Fruit fly (Drosophila melanogaster): ENCODE results near the gene CG3597.

Gene CG3597

DNA sequence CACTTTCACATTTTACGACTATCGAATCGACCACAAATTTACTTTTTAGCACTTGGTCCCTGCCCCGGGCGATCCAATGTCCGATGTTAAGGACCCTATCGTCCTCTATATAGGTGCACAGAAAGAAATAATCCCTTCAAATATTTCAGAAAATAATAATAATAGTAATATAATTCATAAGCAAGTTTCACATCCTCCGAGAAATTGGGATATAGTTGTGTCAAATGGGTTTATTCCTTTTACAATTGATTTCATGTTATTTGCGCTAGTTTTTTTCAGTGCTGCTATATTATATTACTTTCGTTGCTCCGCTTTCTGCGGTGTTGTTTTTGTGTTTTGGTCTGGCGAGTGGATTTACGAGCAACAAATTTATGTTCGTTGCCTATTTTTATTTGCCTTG is 22.8 kb downstream of the CG3597 start (continued):
- TF ChIP-seq CG32532 (GFP tag; IDR thresholded peaks at IDR 0.05) (peak; percentile 54; the same call in 1 of the 2 replicates), aop (GFP tag; IDR thresholded peaks at IDR 0.05) (no peak), lab (GFP tag; optimal IDR thresholded peaks at IDR 0.05) (peak; percentile 74), psq (GFP tag; optimal IDR thresholded peaks at IDR 0.05) (no peak), odd (GFP tag; optimal IDR thresholded peaks at IDR 0.05) (no peak), CG12659 (GFP tag; optimal IDR thresholded peaks at IDR 0.05) (peak; percentile 24), CG17361 (GFP tag; IDR thresholded peaks at IDR 0.05) (no peak), CG3847 (GFP tag; IDR thresholded peaks at IDR 0.05) (peak; percentile 53), tio (GFP tag; optimal IDR thresholded peaks at IDR 0.05) (peak; percentile 10), Deaf1 (tag; optimal IDR thresholded peaks at IDR 0.05) (peak; percentile 30), hkb (optimal IDR thresholded peaks at IDR 0.05) (no peak), hkb (GFP tag; IDR thresholded peaks at IDR 0.05) (0 out of 2 replicates have a peak, but pooled peaks have one; percentile 38), tgo (GFP tag; IDR thresholded peaks at IDR 0.05) (peak; percentile 41; the same call in 1 of the 3 replicates), H2.0 (GFP tag; IDR thresholded peaks at IDR 0.05) (0 out of 2 replicates have a peak, but pooled peaks have one; percentile 13), Hmr (GFP tag; optimal IDR thresholded peaks at IDR 0.05) (peak; percentile 66), zen (tag; optimal IDR thresholded peaks at IDR 0.05) (peak; percentile 32), HHEX (GFP tag; optimal IDR thresholded peaks at IDR 0.05) (peak; percentile 43), pan (optimal IDR thresholded peaks at IDR 0.05) (no peak), pan (GFP tag; optimal IDR thresholded peaks at IDR 0.05 in 1 of 2, IDR thresholded peaks at IDR 0.05 in 1 of 2) (peak in 1 of 2 experiments; percentile 48), lbe (GFP tag; optimal IDR thresholded peaks at IDR 0.05) (no peak), CG11695 (GFP tag; IDR thresholded peaks at IDR 0.05) (0 out of 3 replicates have a peak, but pooled peaks have one; percentile 41), HLH54F (GFP tag; optimal IDR thresholded peaks at IDR 0.05) (no peak), Ets97D (GFP tag; optimal IDR thresholded peaks at IDR 0.05) (no peak), CG4404 (GFP tag; IDR thresholded peaks at IDR 0.05) (peak; percentile 51), dmrt99B (tag; optimal IDR thresholded peaks at IDR 0.05) (peak; percentile 53), CG12071 (GFP tag; optimal IDR thresholded peaks at IDR 0.05) (peak; percentile 7), zf30C (GFP tag; optimal IDR thresholded peaks at IDR 0.05) (no peak), nmo (GFP tag; optimal IDR thresholded peaks at IDR 0.05) (peak; percentile 24), CG3726 (GFP tag; IDR thresholded peaks at IDR 0.05) (0 out of 3 replicates have a peak, but pooled peaks have one; percentile 47), Mrtf (GFP tag; IDR thresholded peaks at IDR 0.05) (no peak), CG10979 (tag; optimal IDR thresholded peaks at IDR 0.05) (no peak), E2f2 (GFP tag; IDR thresholded peaks at IDR 0.05) (peak; percentile 29; the same call in 1 of the 2 replicates), B-H2 (GFP tag; optimal IDR thresholded peaks at IDR 0.05) (peak; percentile 46), Oli (tag; optimal IDR thresholded peaks at IDR 0.05) (peak; percentile 12), sisA (GFP tag; IDR thresholded peaks at IDR 0.05) (no peak), Abd-B (GFP tag; optimal IDR thresholded peaks at IDR 0.05) (peak; percentile 62), CG34376 (GFP tag; optimal IDR thresholded peaks at IDR 0.05) (peak; percentile 11), Kr (GFP tag; optimal IDR thresholded peaks at IDR 0.05) (no peak), tap (tag; optimal IDR thresholded peaks at IDR 0.05) (no peak), ttk (GFP tag; IDR thresholded peaks at IDR 0.05) (no peak), CG14050 (GFP tag; IDR thresholded peaks at IDR 0.05) (peak; percentile 22; the same call in 1 of the 3 replicates), CG18599 (GFP tag; optimal IDR thresholded peaks at IDR 0.05) (peak; percentile 81), CG17385 (GFP tag; optimal IDR thresholded peaks at IDR 0.05) (peak; percentile 35), pros (GFP tag; optimal IDR thresholded peaks at IDR 0.05) (no peak), CG34422 (GFP tag; IDR thresholded peaks at IDR 0.05) (no peak), Fer3 (tag; optimal IDR thresholded peaks at IDR 0.05) (peak; percentile 47), so (GFP tag; IDR thresholded peaks at IDR 0.05) (0 out of 3 replicates have a peak, but pooled peaks have one; percentile 24), wdn (GFP tag; IDR thresholded peaks at IDR 0.05) (peak; percentile 43; the same call in 1 of the 2 replicates), bcd (GFP tag; optimal IDR thresholded peaks at IDR 0.05) (peak; percentile 38), Ptx1 (GFP tag; IDR thresholded peaks at IDR 0.05) (peak; percentile 39), CoRest (tag; optimal IDR thresholded peaks at IDR 0.05) (peak; percentile 52)
